Fruit fly (Drosophila melanogaster) whole organism, prepupa: ENCODE data around the gene Polr3H.

Experiments
- CG11762 ChIP-seq: fragments of 200-800 bp; sonication (Bioruptor generic); optimal IDR thresholded peaks from 3 replicates; lab custom pipeline; 2016; ENCODE audit warnings: missing biosample characterization, missing genetic modification characterization; ENCODE audit not compliant: insufficient read depth
- CG11902 ChIP-seq: fragments of 200-800 bp; sonication (Bioruptor generic); optimal IDR thresholded peaks from 3 replicates; lab custom pipeline; 2016; ENCODE audit warnings: missing biosample characterization, missing genetic modification characterization
- CG1621 ChIP-seq: fragments of 200-800 bp; sonication (Bioruptor generic); optimal IDR thresholded peaks from 3 replicates; lab custom pipeline; 2018; ENCODE audit warnings: missing biosample characterization, mild to moderate bottlenecking, missing genetic modification characterization
- CG16779 ChIP-seq: fragments of 200-800 bp; sonication (Bioruptor generic); optimal IDR thresholded peaks from 3 replicates; lab custom pipeline; 2017; ENCODE audit warnings: missing biosample characterization, mild to moderate bottlenecking, missing genetic modification characterization
- CG31627 ChIP-seq: fragments of 200-800 bp; sonication (Bioruptor generic); optimal IDR thresholded peaks from 3 replicates; lab custom pipeline; 2016; ENCODE audit warnings: missing biosample characterization, missing genetic modification characterization
- CG3919 ChIP-seq: fragments of 200-800 bp; sonication (Bioruptor generic); optimal IDR thresholded peaks from 3 replicates; lab custom pipeline; 2016; ENCODE audit warnings: missing biosample characterization, missing genetic modification characterization
- CG6163 ChIP-seq: fragments of 200-800 bp; sonication (Bioruptor generic); IDR thresholded peaks from 3 replicates; pipeline ENCODE4 v1.3.6; 2022; ENCODE audit warnings: missing biosample characterization, missing genetic modification characterization
- CG6276 ChIP-seq: fragments of 200-800 bp; sonication (Bioruptor generic); optimal IDR thresholded peaks from 2 replicates; lab custom pipeline; 2017; ENCODE audit warnings: missing biosample characterization, mild to moderate bottlenecking, missing genetic modification characterization
- CG6792 ChIP-seq: fragments of 200-800 bp; sonication (Bioruptor generic); optimal IDR thresholded peaks from 3 replicates; lab custom pipeline; 2016; ENCODE audit warnings: missing biosample characterization, missing genetic modification characterization
- CG6808 ChIP-seq: fragments of 200-800 bp; sonication (Bioruptor generic); optimal IDR thresholded peaks from 3 replicates; lab custom pipeline; 2017; ENCODE audit warnings: missing biosample characterization, missing genetic modification characterization, mild to moderate bottlenecking, moderate library complexity, missing genetic modification reagents
- CG6854 ChIP-seq: fragments of 200-800 bp; sonication (Bioruptor generic); optimal IDR thresholded peaks from 2 replicates; lab custom pipeline; 2017; ENCODE audit warnings: missing biosample characterization, mild to moderate bottlenecking, missing genetic modification characterization
- CG7368 ChIP-seq: fragments of 200-800 bp; sonication (Bioruptor generic); optimal IDR thresholded peaks from 3 replicates; lab custom pipeline; 2016; ENCODE audit warnings: missing biosample characterization, missing genetic modification characterization
- CG8119 ChIP-seq: fragments of 200-800 bp; sonication (Bioruptor generic); IDR thresholded peaks from 3 replicates; pipeline ENCODE4 v1.3.6; 2022; ENCODE audit warnings: missing biosample characterization, missing genetic modification characterization
- CG9139 ChIP-seq: fragments of 200-800 bp; sonication (Bioruptor generic); optimal IDR thresholded peaks from 3 replicates; lab custom pipeline; 2017; ENCODE audit warnings: missing biosample characterization, mild to moderate bottlenecking, missing genetic modification characterization
- Eip93F ChIP-seq: fragments of 200-800 bp; sonication (Bioruptor generic); optimal IDR thresholded peaks from 2 replicates; lab custom pipeline; 2016; ENCODE audit warnings: missing biosample characterization, mild to moderate bottlenecking, missing genetic modification characterization
- Ets96B ChIP-seq: fragments of 200-800 bp; optimal IDR thresholded peaks from 2 replicates; lab custom pipeline; 2019; ENCODE audit warnings: missing biosample characterization, mild to moderate bottlenecking, missing genetic modification characterization, moderate library complexity
- Hr38 ChIP-seq: sonication (Bioruptor generic); optimal IDR thresholded peaks from 2 replicates; lab custom pipeline; 2016; ENCODE audit warnings: missing biosample characterization, missing genetic modification characterization
- Hr39 ChIP-seq: fragments of 200-800 bp; sonication (Bioruptor generic); optimal IDR thresholded peaks from 2 replicates; lab custom pipeline; 2016; ENCODE audit warnings: missing biosample characterization, missing genetic modification characterization
- Lpt ChIP-seq: fragments of 200-800 bp; sonication (Bioruptor generic); optimal IDR thresholded peaks from 3 replicates; lab custom pipeline; 2016; ENCODE audit warnings: missing biosample characterization, missing genetic modification characterization
- OdsH ChIP-seq: fragments of 200-800 bp; sonication (Bioruptor generic); optimal IDR thresholded peaks from 3 replicates; lab custom pipeline; 2016; ENCODE audit warnings: missing biosample characterization, missing genetic modification characterization
- Smox ChIP-seq: fragments of 200-800 bp; sonication (Bioruptor generic); optimal IDR thresholded peaks from 3 replicates; lab custom pipeline; 2016; ENCODE audit warnings: missing biosample characterization, missing genetic modification characterization
- Sox15 ChIP-seq: fragments of 200-800 bp; sonication (Bioruptor generic); optimal IDR thresholded peaks from 3 replicates; lab custom pipeline; 2016; ENCODE audit warnings: missing biosample characterization, missing genetic modification characterization
- achi ChIP-seq: fragments of 200-800 bp; sonication (Bioruptor generic); optimal IDR thresholded peaks from 3 replicates; lab custom pipeline; 2016; ENCODE audit warnings: missing biosample characterization, missing genetic modification characterization
- acj6 ChIP-seq: fragments of 200-800 bp; sonication (Bioruptor generic); optimal IDR thresholded peaks from 3 replicates; lab custom pipeline; 2016; ENCODE audit warnings: missing biosample characterization, missing genetic modification characterization
- dsx ChIP-seq: fragments of 200-800 bp; optimal IDR thresholded peaks from 3 replicates; lab custom pipeline; 2019; ENCODE audit warnings: missing biosample characterization, mild to moderate bottlenecking, missing genetic modification characterization, moderate library complexity; ENCODE audit not compliant: poor library complexity, severe bottlenecking
- eg ChIP-seq: fragments of 200-800 bp; sonication (Bioruptor generic); IDR thresholded peaks from 3 replicates; pipeline ENCODE4 v1.3.6; 2022; ENCODE audit warnings: missing biosample characterization, missing genetic modification characterization
- esn ChIP-seq: fragments of 200-800 bp; sonication (Bioruptor generic); optimal IDR thresholded peaks from 2 replicates; lab custom pipeline; 2016; ENCODE audit warnings: missing biosample characterization, mild to moderate bottlenecking, missing genetic modification characterization, moderate library complexity
- fd59A ChIP-seq: fragments of 200-800 bp; sonication (Bioruptor generic); optimal IDR thresholded peaks from 2 replicates; lab custom pipeline; 2017; ENCODE audit warnings: missing biosample characterization, mild to moderate bottlenecking, missing genetic modification characterization, missing genetic modification reagents
- fd85E ChIP-seq: fragments of 200-800 bp; sonication (Bioruptor generic); optimal IDR thresholded peaks from 3 replicates; lab custom pipeline; 2016; ENCODE audit warnings: missing biosample characterization, missing genetic modification characterization
- fkh ChIP-seq: fragments of 200-800 bp; sonication (Bioruptor generic); optimal IDR thresholded peaks from 3 replicates; lab custom pipeline; 2017; ENCODE audit warnings: missing biosample characterization, mild to moderate bottlenecking, missing genetic modification characterization, moderate library complexity
- net ChIP-seq: fragments of 200-800 bp; sonication (Bioruptor generic); optimal IDR thresholded peaks from 3 replicates; lab custom pipeline; 2016; ENCODE audit warnings: missing biosample characterization, missing genetic modification characterization
- salr ChIP-seq, 2 experiments: fragments of 200-800 bp; sonication (Bioruptor generic); optimal IDR thresholded peaks; 3 replicates each; lab custom pipeline; 2016 to 2018; ENCODE audit warnings: missing biosample characterization in 2 of 2, missing genetic modification characterization in 2 of 2, mild to moderate bottlenecking in 1 of 2
- svp ChIP-seq: fragments of 200-800 bp; sonication (Bioruptor generic); peaks from one replicate; lab custom pipeline; 2016; ENCODE audit warnings: missing biosample characterization, missing genetic modification characterization
- topi ChIP-seq: fragments of 200-800 bp; sonication (Bioruptor generic); optimal IDR thresholded peaks from 3 replicates; lab custom pipeline; 2016; ENCODE audit warnings: missing biosample characterization, missing genetic modification characterization
- vri ChIP-seq: fragments of 200-800 bp; sonication (Bioruptor generic); optimal IDR thresholded peaks from 3 replicates; lab custom pipeline; 2016; ENCODE audit warnings: missing biosample characterization, mild to moderate bottlenecking, missing genetic modification characterization

The Polr3H gene

DNA sequence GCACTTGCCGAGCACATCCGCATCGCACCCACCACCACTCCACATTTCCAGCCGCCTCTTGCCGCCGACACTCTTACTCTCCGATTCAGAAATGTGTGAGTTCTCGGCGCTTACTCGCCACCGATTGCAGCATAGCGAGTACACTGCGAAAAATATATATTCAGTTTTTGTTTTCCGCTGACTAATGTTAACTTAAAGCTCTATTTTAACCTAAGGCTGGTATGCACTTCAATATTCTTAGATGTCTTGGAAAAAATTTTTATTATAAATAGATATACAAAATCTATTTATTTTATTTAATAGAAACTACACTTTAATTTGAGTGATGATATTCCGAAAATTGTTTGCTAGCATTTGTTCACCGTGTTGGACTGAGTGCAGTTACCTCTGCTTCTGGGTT is 49.3 kb upstream of the Polr3H start (continued):
- no peak for TF ChIP-seq CG6854 (GFP tag; lab: Kevin White, UChicago)
- peak; percentile 61 for TF ChIP-seq CG8119
- TF ChIP-seq CG6276 (GFP tag; lab: Kevin White, UChicago): no peak
- peak; percentile 44 for TF ChIP-seq achi (GFP tag; lab: Kevin White, UChicago)
- TF ChIP-seq esn: peak; percentile 6
- no peak for TF ChIP-seq Hr39 (GFP tag; lab: Kevin White, UChicago)
- no peak for TF ChIP-seq fd59A (GFP tag; lab: Kevin White, UChicago)
- TF ChIP-seq Smox (GFP tag; lab: Kevin White, UChicago): no peak
- peak; percentile 7 for TF ChIP-seq net
- TF ChIP-seq CG3919 (GFP tag; lab: Kevin White, UChicago): no peak
- TF ChIP-seq CG9139 (GFP tag; lab: Kevin White, UChicago): no peak
- no peak for TF ChIP-seq svp
- no peak for TF ChIP-seq CG31627
- TF ChIP-seq OdsH (GFP tag; lab: Kevin White, UChicago): peak; percentile 33
- TF ChIP-seq CG6808 (GFP tag; lab: Kevin White, UChicago): peak; percentile 32
- no peak for TF ChIP-seq vri (GFP tag; lab: Kevin White, UChicago)
- TF ChIP-seq CG6163 (GFP tag; lab: Robert Waterston, UW): 0 out of 3 replicates have a peak, but pooled peaks have one; percentile 23
- TF ChIP-seq salr (GFP tag; optimal IDR thresholded peaks at IDR 0.05; lab: Kevin White, UChicago): no peak
- TF ChIP-seq Hr38 (GFP tag; lab: Kevin White, UChicago): no peak
- no peak for TF ChIP-seq CG16779 (tag; lab: Kevin White, UChicago)
- no peak for TF ChIP-seq fd85E
- no peak for TF ChIP-seq Lpt
- no peak for TF ChIP-seq topi
- TF ChIP-seq Sox15 (GFP tag; lab: Kevin White, UChicago): no peak
- TF ChIP-seq CG11762 (GFP tag; lab: Kevin White, UChicago): no peak

DNA sequence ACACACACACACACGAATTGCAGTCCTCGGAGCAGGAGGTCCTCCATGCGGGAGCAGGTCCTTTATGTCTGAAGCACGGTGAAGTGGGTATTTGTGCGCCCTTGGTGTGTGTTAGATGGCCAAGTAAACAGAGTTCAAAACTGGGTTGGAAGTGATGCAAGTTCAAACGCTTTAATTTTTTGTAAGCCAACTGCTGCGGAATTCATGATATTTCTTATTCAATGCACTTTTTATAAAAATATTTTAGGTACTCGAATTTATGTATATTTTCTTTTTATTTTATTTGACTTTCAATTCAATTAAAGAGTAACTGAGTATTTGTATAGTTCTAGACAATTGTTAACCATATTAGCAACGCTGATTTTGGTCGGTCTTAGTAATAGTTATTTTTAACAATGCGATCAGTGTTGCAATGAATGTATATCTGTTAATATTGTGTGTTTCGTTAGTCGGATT is 48.6 kb upstream of the Polr3H start, which contains the start of the genes CG14137 and CG46394:
Gene CG14137, minus strand, starts transcription at position 101 of the 456 bp plus-strand sequence.
Gene CG46394, plus strand, starts transcription at position 406 of the 456 bp plus-strand sequence.
- TF ChIP-seq Smox (GFP tag; lab: Kevin White, UChicago) (no peak), CG6792 (no peak), dsx (GFP tag; lab: Kevin White, UChicago) (no peak), fkh (GFP tag; lab: Kevin White, UChicago) (no peak)

DNA sequence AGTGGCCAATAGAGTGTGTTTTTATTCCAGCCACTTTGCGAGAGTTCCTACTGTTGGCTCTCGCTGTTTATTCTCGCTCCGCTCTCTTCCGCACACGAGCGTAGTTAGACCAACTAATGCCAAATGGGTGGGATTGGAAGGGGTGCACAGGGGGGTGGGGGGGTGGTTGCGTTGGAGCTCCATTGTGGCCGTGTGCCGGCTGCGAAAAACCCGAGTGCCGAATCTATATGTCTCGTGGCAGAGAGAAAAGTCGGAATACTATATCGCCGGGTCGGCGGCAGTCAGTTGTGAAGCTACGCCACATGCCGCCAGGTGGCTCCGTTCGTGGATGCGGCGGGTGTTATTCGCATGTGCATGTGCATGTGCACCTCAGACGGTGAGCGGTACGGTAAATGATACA is 47.4 kb upstream of the Polr3H start:
- TF ChIP-seq acj6 (GFP tag; lab: Kevin White, UChicago) (no peak), vri (GFP tag; lab: Kevin White, UChicago) (no peak), CG6854 (GFP tag; lab: Kevin White, UChicago) (no peak), CG11762 (GFP tag; lab: Kevin White, UChicago) (no peak), CG11902 (no peak), Ets96B (no peak), CG7368 (GFP tag; lab: Kevin White, UChicago) (peak; percentile 50), fkh (GFP tag; lab: Kevin White, UChicago) (no peak), CG6163 (GFP tag; lab: Robert Waterston, UW) (0 out of 3 replicates have a peak, but pooled peaks have one; percentile 27), topi (no peak), eg (0 out of 3 replicates have a peak, but pooled peaks have one; percentile 28), Smox (GFP tag; lab: Kevin White, UChicago) (no peak), Eip93F (GFP tag; lab: Kevin White, UChicago) (no peak)

- TF ChIP-seq CG1621 (tag; lab: Kevin White, UChicago): no peak
- peak; percentile 72 for TF ChIP-seq CG7368 (GFP tag; lab: Kevin White, UChicago)
Measured at dm6 chr3L:11602040-11602439, 46.5 kb upstream of the Polr3H start.
